Worm (Caenorhabditis elegans): ENCODE results near the gene col-141.

Gene col-141

DNA sequence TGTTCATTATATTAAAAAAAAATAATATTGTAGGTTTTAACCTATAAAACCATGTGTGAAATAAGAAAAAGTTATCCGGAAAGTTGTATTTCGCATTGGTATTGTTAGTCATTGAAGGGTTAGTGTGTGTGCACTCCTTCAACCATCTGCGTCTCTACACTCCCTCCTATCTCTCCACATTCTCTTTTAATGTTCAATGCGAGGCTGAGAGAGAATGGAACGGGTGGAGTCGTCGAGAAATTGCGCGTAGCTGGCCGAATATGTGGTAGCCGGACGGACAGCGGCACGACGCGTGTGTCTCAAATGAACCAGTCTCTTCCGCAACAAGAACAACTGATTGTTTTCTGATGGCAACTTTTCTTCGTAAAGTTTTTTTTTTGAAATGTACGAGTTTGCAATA lies 32.6 kb upstream of the col-141 start:
- TF ChIP-seq T23F11.4 (GFP tag; optimal IDR thresholded peaks at IDR 0.05) (no peak), ceh-31 (tag; optimal IDR thresholded peaks at IDR 0.05) (peak; percentile 52), Y22D7AL.16 (tag; optimal IDR thresholded peaks at IDR 0.05) (no peak), pros-1 (tag; optimal IDR thresholded peaks at IDR 0.05) (no peak), rnt-1 (tag; optimal IDR thresholded peaks at IDR 0.05) (no peak), npax-4 (tag; optimal IDR thresholded peaks at IDR 0.05) (no peak), ceh-2 (tag; optimal IDR thresholded peaks at IDR 0.05) (no peak), dmd-4 (tag; optimal IDR thresholded peaks at IDR 0.05; ENCODE audit: borderline replicate concordance) (no peak), syd-9 (tag; optimal IDR thresholded peaks at IDR 0.05) (no peak), nfya-1 (tag; optimal IDR thresholded peaks at IDR 0.05) (peak; percentile 22), ama-1 (optimal IDR thresholded peaks at IDR 0.05) (no peak), ceh-19 (GFP tag; optimal IDR thresholded peaks at IDR 0.05) (peak; percentile 12), tbx-2 (tag; optimal IDR thresholded peaks at IDR 0.05) (no peak), unc-86 (tag; optimal IDR thresholded peaks at IDR 0.05) (no peak), ceh-9 (tag; optimal IDR thresholded peaks at IDR 0.05) (no peak), pha-2 (tag; optimal IDR thresholded peaks at IDR 0.05) (peak; percentile 28), lin-11 (tag; optimal IDR thresholded peaks at IDR 0.05) (no peak), fax-1 (tag; optimal IDR thresholded peaks at IDR 0.05) (no peak), unc-55 (GFP tag; optimal IDR thresholded peaks at IDR 0.05) (no peak), elt-2 (tag; optimal IDR thresholded peaks at IDR 0.05) (no peak), nhr-232 (tag; optimal IDR thresholded peaks at IDR 0.05) (no peak), K02D7.2 (tag; optimal IDR thresholded peaks at IDR 0.05) (no peak), C38D4.7 (GFP tag; optimal IDR thresholded peaks at IDR 0.05) (no peak)

DNA sequence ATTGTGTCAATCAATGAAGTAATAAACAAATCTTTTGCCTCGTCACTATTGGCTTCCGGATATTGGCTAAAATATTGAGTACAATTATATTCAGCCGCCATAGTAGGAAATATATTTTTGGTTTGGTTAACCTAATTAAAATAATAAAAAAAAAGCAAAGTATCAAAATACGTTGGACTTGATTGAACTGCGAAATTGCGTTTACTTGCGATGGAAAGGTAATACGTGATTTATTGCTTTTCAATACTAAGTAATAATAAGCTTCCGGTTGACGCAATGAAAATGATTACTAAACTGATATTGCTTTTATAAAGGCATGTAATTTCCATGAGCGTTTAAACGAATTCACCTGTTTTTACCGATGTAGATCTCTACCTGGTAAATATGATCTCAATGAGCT lies 29.9 kb upstream of the col-141 start, which contains the start of gene dmsr-9:
dmsr-9 (minus strand) TSS at position 101 of the 400 bp plus-strand sequence.
- TF ChIP-seq pat-9 (tag; optimal IDR thresholded peaks at IDR 0.05) (no peak), sox-2 (GFP tag; IDR thresholded peaks at IDR 0.05) (no peak), lim-6 (tag; optimal IDR thresholded peaks at IDR 0.05) (no peak), tbx-2 (tag; optimal IDR thresholded peaks at IDR 0.05) (no peak), ztf-16 (tag; optimal IDR thresholded peaks at IDR 0.05) (no peak), unc-55 (GFP tag; optimal IDR thresholded peaks at IDR 0.05) (no peak)

DNA sequence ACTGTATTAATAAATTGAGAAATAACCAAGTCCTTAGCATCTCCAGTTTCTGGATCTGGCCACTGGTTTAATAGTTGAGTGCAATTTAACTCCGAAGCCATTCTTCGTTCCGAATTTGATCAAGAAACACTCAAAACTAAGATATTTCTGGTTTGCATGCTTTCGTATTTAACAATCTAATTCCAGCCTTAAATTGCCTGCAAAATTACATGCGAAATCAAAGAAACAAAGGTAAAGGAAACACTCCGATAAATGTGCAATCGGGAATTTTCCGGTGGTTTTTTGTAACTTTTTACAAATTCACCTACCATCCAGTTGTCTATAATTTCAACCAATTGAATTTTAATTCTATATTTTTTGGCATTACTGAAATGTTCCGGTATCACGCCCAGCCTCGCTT lies 27.7 kb upstream of the col-141 start, which contains the start of gene dmsr-10:
dmsr-10 (minus strand) TSS at position 101 of the 400 bp plus-strand sequence.
- TF ChIP-seq pag-3 (tag; optimal IDR thresholded peaks at IDR 0.05; ENCODE audit: borderline replicate concordance) (no peak), ceh-2 (tag; optimal IDR thresholded peaks at IDR 0.05) (no peak), K02D7.2 (tag; optimal IDR thresholded peaks at IDR 0.05) (no peak)

ce11 chrV:6803992-6804391 lies 25.5 kb upstream of the col-141 start, which contains the start of gene dmsr-11:
Gene dmsr-11 (minus strand): TSS chrV:6804092.
- TF ChIP-seq elt-4 (tag; optimal IDR thresholded peaks at IDR 0.05) (no peak), unc-3 (GFP tag; conservative IDR thresholded peaks at IDR 0.05) (no peak), unc-3 (tag; optimal IDR thresholded peaks at IDR 0.05) (no peak), mec-3 (tag; optimal IDR thresholded peaks at IDR 0.05; ENCODE audit: borderline replicate concordance) (no peak), ztf-16 (tag; optimal IDR thresholded peaks at IDR 0.05) (no peak), pat-9 (tag; optimal IDR thresholded peaks at IDR 0.05) (no peak), K09A11.1 (tag; optimal IDR thresholded peaks at IDR 0.05; ENCODE audit: insufficient read depth) (no peak), tbx-7 (tag; optimal IDR thresholded peaks at IDR 0.05) (no peak), ceh-48 (tag; optimal IDR thresholded peaks at IDR 0.05) (no peak), unc-55 (GFP tag; optimal IDR thresholded peaks at IDR 0.05) (no peak), C38D4.7 (GFP tag; optimal IDR thresholded peaks at IDR 0.05) (no peak), pqm-1 (tag; optimal IDR thresholded peaks at IDR 0.05) (no peak), ceh-30 (tag; optimal IDR thresholded peaks at IDR 0.05) (no peak)
